Fruit fly (Drosophila melanogaster) whole organism, prepupa: Measurements from ENCODE around the gene RecQ4.

Source experiments
- CG10631 ChIP-seq: fragments of 200-800 bp; sonication (Bioruptor generic); optimal IDR thresholded peaks from 2 replicates; lab custom pipeline; 2016; ENCODE audit warnings: missing biosample characterization, missing genetic modification characterization
- CG11902 ChIP-seq: fragments of 200-800 bp; sonication (Bioruptor generic); optimal IDR thresholded peaks from 3 replicates; lab custom pipeline; 2016; ENCODE audit warnings: missing biosample characterization, missing genetic modification characterization
- CG16779 ChIP-seq: fragments of 200-800 bp; sonication (Bioruptor generic); optimal IDR thresholded peaks from 3 replicates; lab custom pipeline; 2017; ENCODE audit warnings: missing biosample characterization, mild to moderate bottlenecking, missing genetic modification characterization
- CG6854 ChIP-seq: fragments of 200-800 bp; sonication (Bioruptor generic); optimal IDR thresholded peaks from 2 replicates; lab custom pipeline; 2017; ENCODE audit warnings: missing biosample characterization, mild to moderate bottlenecking, missing genetic modification characterization
- CG8119 ChIP-seq: fragments of 200-800 bp; sonication (Bioruptor generic); IDR thresholded peaks from 3 replicates; pipeline ENCODE4 v1.3.6; 2022; ENCODE audit warnings: missing biosample characterization, missing genetic modification characterization
- Eip78C ChIP-seq: fragments of 200-800 bp; sonication (Bioruptor generic); peaks from one replicate; lab custom pipeline; 2016; ENCODE audit warnings: missing biosample characterization, missing genetic modification characterization
- Hr39 ChIP-seq: fragments of 200-800 bp; sonication (Bioruptor generic); optimal IDR thresholded peaks from 2 replicates; lab custom pipeline; 2016; ENCODE audit warnings: missing biosample characterization, missing genetic modification characterization
- Lpt ChIP-seq: fragments of 200-800 bp; sonication (Bioruptor generic); optimal IDR thresholded peaks from 3 replicates; lab custom pipeline; 2016; ENCODE audit warnings: missing biosample characterization, missing genetic modification characterization
- Met ChIP-seq: fragments of 200-800 bp; sonication (Bioruptor generic); optimal IDR thresholded peaks from 3 replicates; lab custom pipeline; 2016; ENCODE audit warnings: missing biosample characterization, missing genetic modification characterization
- eg ChIP-seq: fragments of 200-800 bp; sonication (Bioruptor generic); IDR thresholded peaks from 3 replicates; pipeline ENCODE4 v1.3.6; 2022; ENCODE audit warnings: missing biosample characterization, missing genetic modification characterization

DNA sequence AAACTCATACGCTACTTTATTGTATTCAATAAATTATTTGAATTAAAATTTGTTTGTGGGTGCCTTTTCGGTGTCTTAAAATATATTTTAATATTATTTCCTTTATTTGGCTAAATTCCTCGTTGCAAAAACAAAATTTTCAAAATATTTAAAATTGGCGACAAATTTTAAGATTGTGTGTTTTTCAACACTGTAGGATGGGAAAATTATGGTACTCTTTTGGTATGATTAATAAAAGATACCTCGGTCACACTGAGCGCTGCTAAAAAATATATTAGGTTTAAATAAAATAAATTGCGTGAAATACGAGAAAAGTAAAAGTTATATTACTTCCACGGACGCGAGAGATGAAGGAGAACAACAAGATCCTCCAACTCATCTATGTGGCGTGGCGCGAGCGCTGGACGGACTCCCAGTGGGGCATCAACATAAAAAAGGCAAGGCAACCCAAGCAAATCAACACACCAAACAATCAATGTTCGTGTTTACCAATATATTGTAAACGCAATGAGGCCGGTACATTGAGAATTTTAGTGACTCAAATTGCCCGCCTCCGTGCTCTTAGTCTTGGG, 15.3 kb upstream of the RecQ4 start, which contains the start of gene MED24:
- TF ChIP-seq Lpt (GFP tag; lab: Kevin White, UChicago) (no peak), CG10631 (GFP tag; lab: Kevin White, UChicago) (no peak), Hr39 (GFP tag; lab: Kevin White, UChicago) (no peak), Met (GFP tag; lab: Kevin White, UChicago) (no peak), CG8119 (GFP tag; lab: Robert Waterston, UW) (no peak), CG11902 (GFP tag; lab: Kevin White, UChicago) (no peak), CG16779 (no peak), eg (GFP tag; lab: Robert Waterston, UW) (no peak), CG6854 (GFP tag; lab: Kevin White, UChicago) (no peak), Eip78C (no peak)
